Worm (Caenorhabditis elegans) whole organism, L1 larva: ENCODE data around the gene glt-1.

Source experiments
- C04F5.9 ChIP-seq: sonication (generic microtip); optimal IDR thresholded peaks from 2 replicates; lab custom pipeline; 2016; ENCODE audit warnings: missing genetic modification characterization, missing compliant biosample characterization
- C16A3.4 ChIP-seq: fragments of 150-350 bp; optimal IDR thresholded peaks from 2 replicates; lab custom pipeline; 2014; ENCODE audit warnings: missing biosample characterization, missing genetic modification characterization
- aha-1 ChIP-seq: fragments of 150-350 bp; optimal IDR thresholded peaks from 2 replicates; lab custom pipeline; 2014; ENCODE audit warnings: missing biosample characterization, missing genetic modification characterization
- alr-1 ChIP-seq: fragments of 200-800 bp; sonication (Bioruptor generic); optimal IDR thresholded peaks from 2 replicates; lab custom pipeline; 2018; ENCODE audit warnings: borderline replicate concordance, mild to moderate bottlenecking, missing genetic modification characterization, missing compliant biosample characterization
- aly-2 ChIP-seq: fragments of 150-350 bp; optimal IDR thresholded peaks from 2 replicates; lab custom pipeline; 2014; ENCODE audit warnings: missing biosample characterization, missing genetic modification characterization
- blmp-1 ChIP-seq: fragments of 150-350 bp; optimal IDR thresholded peaks from 2 replicates; lab custom pipeline; 2014; ENCODE audit warnings: missing biosample characterization, missing genetic modification characterization
- ceh-8 ChIP-seq: fragments of 200-800 bp; sonication (Bioruptor generic); optimal IDR thresholded peaks from 2 replicates; lab custom pipeline; 2018; ENCODE audit warnings: mild to moderate bottlenecking, missing genetic modification characterization, moderate library complexity, missing compliant biosample characterization
- ceh-88 ChIP-seq: fragments of 200-800 bp; sonication (Bioruptor generic); IDR thresholded peaks from 2 replicates; pipeline ENCODE4 v1.3.6; 2022; ENCODE audit warnings: missing genetic modification characterization, missing compliant biosample characterization
- ceh-90 ChIP-seq: sonication (generic microtip); optimal IDR thresholded peaks from 2 replicates; lab custom pipeline; 2016; ENCODE audit warnings: missing genetic modification characterization, missing compliant biosample characterization
- dpl-1 ChIP-seq, 3 experiments: fragments of 150-350 bp in 2 of 3; sonication (generic microtip) in 1 of 3; optimal IDR thresholded peaks; 2 replicates each; lab custom pipeline; 2014 to 2017; ENCODE audit warnings: missing biosample characterization in 3 of 3, missing genetic modification characterization in 3 of 3, missing genetic modification reagents in 3 of 3
- dsc-1 ChIP-seq: sonication (generic microtip); optimal IDR thresholded peaks from 2 replicates; lab custom pipeline; 2016; ENCODE audit warnings: mild to moderate bottlenecking, missing genetic modification characterization, missing compliant biosample characterization
- efl-1 ChIP-seq, 4 experiments: fragments of 150-350 bp; optimal IDR thresholded peaks in 3 of 4; peaks in 1 of 4; 1 replicate in 1 of 4; 2 replicates in 3 of 4; lab custom pipeline; 2014; ENCODE audit warnings: missing biosample characterization in 2 of 4, missing genetic modification characterization in 2 of 4, missing genetic modification reagents in 2 of 4
- efl-3 ChIP-seq: fragments of 200-800 bp; sonication (Bioruptor generic); optimal IDR thresholded peaks from 2 replicates; lab custom pipeline; 2018; ENCODE audit warnings: mild to moderate bottlenecking, missing genetic modification characterization, missing compliant biosample characterization
- egl-13 ChIP-seq: sonication (generic microtip); optimal IDR thresholded peaks from 2 replicates; lab custom pipeline; 2016; ENCODE audit warnings: missing genotype, missing genetic modification reagents, missing genetic modification characterization, missing compliant biosample characterization
- egl-27 ChIP-seq, 2 experiments: fragments of 150-350 bp in 1 of 2; sonication (generic microtip); optimal IDR thresholded peaks; 3 replicates each; lab custom pipeline; 2017 to 2018; ENCODE audit warnings: missing biosample characterization in 2 of 2, missing genetic modification characterization in 2 of 2, missing genetic modification reagents in 2 of 2
- ets-5 ChIP-seq: fragments of 200-800 bp; sonication (Bioruptor generic); IDR thresholded peaks from 2 replicates; pipeline ENCODE4 v1.3.6; 2022; ENCODE audit warnings: missing genetic modification characterization, missing compliant biosample characterization
- fkh-4 ChIP-seq: sonication (generic microtip); optimal IDR thresholded peaks from 2 replicates; lab custom pipeline; 2016; ENCODE audit warnings: missing compliant biosample characterization, missing genetic modification characterization, borderline replicate concordance
- fkh-8 ChIP-seq: sonication (generic microtip); optimal IDR thresholded peaks from 2 replicates; lab custom pipeline; 2016; ENCODE audit warnings: mild to moderate bottlenecking, missing genetic modification characterization, missing compliant biosample characterization
- grh-1 ChIP-seq: fragments of 200-800 bp; sonication (Bioruptor generic); IDR thresholded peaks from 2 replicates; pipeline ENCODE4 v1.3.6; 2022; ENCODE audit warnings: missing genetic modification reagents, missing genetic modification characterization, missing compliant biosample characterization
- hlh-17 ChIP-seq: fragments of 200-800 bp; sonication (Bioruptor generic); optimal IDR thresholded peaks from 2 replicates; lab custom pipeline; 2018; ENCODE audit warnings: missing genetic modification characterization, mild to moderate bottlenecking, missing compliant biosample characterization, moderate library complexity, borderline replicate concordance
- hlh-4 ChIP-seq: sonication (generic microtip); optimal IDR thresholded peaks from 2 replicates; lab custom pipeline; 2016; ENCODE audit warnings: mild to moderate bottlenecking, missing genetic modification characterization, missing compliant biosample characterization
- isw-1 ChIP-seq: fragments of 200-800 bp; sonication (Bioruptor generic); IDR thresholded peaks from 2 replicates; pipeline ENCODE4 v1.3.6; 2022; ENCODE audit warnings: missing genetic modification characterization, missing compliant biosample characterization
- jun-1 ChIP-seq: fragments of 150-350 bp; optimal IDR thresholded peaks from 2 replicates; lab custom pipeline; 2014; ENCODE audit warnings: missing biosample characterization, missing genetic modification reagents, missing genetic modification characterization
- lin-14 ChIP-seq: fragments of 200-800 bp; sonication (Bioruptor generic); optimal IDR thresholded peaks from 2 replicates; lab custom pipeline; 2018; ENCODE audit warnings: mild to moderate bottlenecking, missing genetic modification characterization, moderate library complexity, missing compliant biosample characterization
- lin-35 ChIP-seq, 2 experiments: fragments of 150-350 bp; optimal IDR thresholded peaks; 2 replicates each; lab custom pipeline; 2014; ENCODE audit warnings: missing biosample characterization in 2 of 2, missing genetic modification characterization in 2 of 2, missing genetic modification reagents in 2 of 2
- mdl-1 ChIP-seq, 2 experiments: fragments of 150-350 bp; optimal IDR thresholded peaks; 2 replicates each; lab custom pipeline; 2014 to 2017; ENCODE audit warnings: missing biosample characterization in 2 of 2, missing genetic modification characterization in 2 of 2, inconsistent platforms in 1 of 2
- nhr-19 ChIP-seq: fragments of 200-800 bp; sonication (Bioruptor generic); conservative IDR thresholded peaks from 2 replicates; pipeline ENCODE4 v1.3.6; 2022; ENCODE audit warnings: missing genetic modification characterization, missing compliant biosample characterization
- nhr-20 ChIP-seq: sonication (generic microtip); optimal IDR thresholded peaks from 2 replicates; lab custom pipeline; 2016; ENCODE audit warnings: mild to moderate bottlenecking, missing genetic modification characterization, missing compliant biosample characterization
- nhr-47 ChIP-seq: sonication (generic microtip); optimal IDR thresholded peaks from 2 replicates; lab custom pipeline; 2016; ENCODE audit warnings: mild to moderate bottlenecking, missing genetic modification characterization, moderate library complexity, missing compliant biosample characterization
- nhr-76 ChIP-seq: sonication (generic microtip); optimal IDR thresholded peaks from 2 replicates; lab custom pipeline; 2017; ENCODE audit warnings: missing biosample characterization, missing genetic modification characterization
- nhr-84 ChIP-seq: sonication (generic microtip); optimal IDR thresholded peaks from 2 replicates; lab custom pipeline; 2017; ENCODE audit warnings: missing biosample characterization, missing genetic modification characterization
- nhr-85 ChIP-seq: sonication (generic microtip); peaks from one replicate; lab custom pipeline; 2016; ENCODE audit warnings: missing genetic modification characterization, inconsistent platforms, missing compliant biosample characterization
- pag-3 ChIP-seq: sonication (generic microtip); optimal IDR thresholded peaks from 2 replicates; lab custom pipeline; 2017; ENCODE audit warnings: missing genetic modification characterization, mild to moderate bottlenecking, missing compliant biosample characterization, antibody characterized with exemption, borderline replicate concordance; ENCODE audit not compliant: insufficient read depth
- pax-3 ChIP-seq: fragments of 200-800 bp; sonication (Bioruptor generic); optimal IDR thresholded peaks from 2 replicates; lab custom pipeline; 2018; ENCODE audit warnings: mild to moderate bottlenecking, missing genetic modification characterization, moderate library complexity, missing compliant biosample characterization
- rnt-1 ChIP-seq: sonication (generic microtip); optimal IDR thresholded peaks from 2 replicates; lab custom pipeline; 2016; ENCODE audit warnings: mild to moderate bottlenecking, missing genetic modification characterization, moderate library complexity, missing compliant biosample characterization
- skn-1 ChIP-seq: fragments of 150-350 bp; optimal IDR thresholded peaks from 2 replicates; lab custom pipeline; 2014; ENCODE audit warnings: missing biosample characterization, missing genetic modification characterization
- snu-23 ChIP-seq: sonication (generic microtip); optimal IDR thresholded peaks from 2 replicates; lab custom pipeline; 2016; ENCODE audit warnings: missing genetic modification characterization, missing compliant biosample characterization
- sup-37 ChIP-seq: fragments of 200-800 bp; sonication (Bioruptor generic); optimal IDR thresholded peaks from 2 replicates; lab custom pipeline; 2018; ENCODE audit warnings: mild to moderate bottlenecking, missing genetic modification characterization, missing compliant biosample characterization
- tbx-2 ChIP-seq: sonication (generic microtip); optimal IDR thresholded peaks from 2 replicates; lab custom pipeline; 2016; ENCODE audit warnings: missing genetic modification characterization, missing compliant biosample characterization
- zip-4 ChIP-seq: fragments of 200-800 bp; sonication (Bioruptor generic); optimal IDR thresholded peaks from 2 replicates; lab custom pipeline; 2018; ENCODE audit warnings: mild to moderate bottlenecking, missing genetic modification characterization, moderate library complexity, missing compliant biosample characterization
- ztf-11 ChIP-seq, 2 experiments: sonication (generic microtip); optimal IDR thresholded peaks; 2 replicates each; lab custom pipeline; 2016 to 2017; ENCODE audit warnings: missing genetic modification characterization in 2 of 2, missing biosample characterization in 1 of 2, missing compliant biosample characterization in 1 of 2

Gene glt-1

ce11 chrX:3472226-3472625 is 23.6 kb upstream of the glt-1 start:
- TF ChIP-seq sup-37 (GFP tag; lab: Kevin White, UChicago) (no peak), efl-1 (optimal IDR thresholded peaks at IDR 0.05; lab: Kevin White, UChicago) (no peak), efl-1 (GFP tag; optimal IDR thresholded peaks at IDR 0.05 in 1 of 2; lab: Kevin White, UChicago) (peak in 1 of 2 experiments; percentile 30), tbx-2 (tag; lab: Kevin White, UChicago) (no peak), nhr-47 (no peak), skn-1 (no peak), aly-2 (no peak), nhr-20 (tag; lab: Kevin White, UChicago) (no peak), nhr-85 (tag; lab: Kevin White, UChicago) (peak; percentile 44), ztf-11 (tag; optimal IDR thresholded peaks at IDR 0.05; lab: Kevin White, UChicago) (no peak), dpl-1 (GFP tag; optimal IDR thresholded peaks at IDR 0.05; lab: Kevin White, UChicago) (no peak), mdl-1 (tag; optimal IDR thresholded peaks at IDR 0.05; lab: Kevin White, UChicago) (peak in 1 of 2 experiments; percentile 4), nhr-76 (tag; lab: Kevin White, UChicago) (no peak), egl-13 (no peak), aha-1 (tag; lab: Kevin White, UChicago) (no peak), nhr-84 (tag; lab: Kevin White, UChicago) (no peak), ets-5 (GFP tag; lab: Robert Waterston, UW) (no peak), efl-3 (no peak), ceh-90 (no peak), hlh-4 (tag; lab: Kevin White, UChicago) (no peak), jun-1 (tag; lab: Kevin White, UChicago) (no peak), blmp-1 (peak; percentile 4), egl-27 (tag; optimal IDR thresholded peaks at IDR 0.05; lab: Kevin White, UChicago) (no peak), lin-35 (GFP tag; optimal IDR thresholded peaks at IDR 0.05; lab: Kevin White, UChicago) (peak in 1 of 2 experiments; percentile 18), lin-14 (GFP tag; lab: Kevin White, UChicago) (peak; percentile 75), snu-23 (GFP tag; lab: Kevin White, UChicago) (peak; percentile 24)

DNA sequence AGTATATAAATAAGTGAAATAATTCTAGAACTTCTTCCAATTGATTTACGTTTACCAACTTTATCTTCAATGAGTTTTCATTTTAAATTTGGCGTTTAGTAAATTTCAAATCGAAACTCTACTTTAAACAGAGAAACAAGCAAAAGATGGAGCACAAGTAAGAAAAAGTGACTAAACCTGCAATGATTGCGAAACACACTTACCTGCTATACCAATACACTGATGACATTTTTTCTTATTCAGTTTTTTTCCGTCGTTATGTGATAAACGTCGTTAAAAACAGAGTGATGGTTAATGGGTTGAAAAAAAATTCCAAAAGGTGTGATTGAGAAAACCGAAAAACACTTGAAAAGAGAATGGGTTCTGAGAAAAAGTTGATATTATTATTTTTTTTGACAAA is 22.0 kb upstream of the glt-1 start:
- TF ChIP-seq grh-1 (no peak), alr-1 (tag; lab: Kevin White, UChicago) (no peak), ceh-90 (no peak), nhr-47 (no peak), pag-3 (tag; lab: Kevin White, UChicago) (no peak), pax-3 (tag; lab: Kevin White, UChicago) (no peak)

- no peak for TF ChIP-seq nhr-20 (tag; lab: Kevin White, UChicago)
- no peak for TF ChIP-seq C16A3.4 (tag; lab: Kevin White, UChicago)
- TF ChIP-seq C04F5.9 = no peak
- no peak for TF ChIP-seq pag-3 (tag; lab: Kevin White, UChicago)
- no peak for TF ChIP-seq hlh-17 (GFP tag; lab: Kevin White, UChicago)
- TF ChIP-seq skn-1 = no peak
- no peak for TF ChIP-seq zip-4 (GFP tag; lab: Kevin White, UChicago)
Observed at ce11 chrX:3479950-3480349, 15.9 kb upstream of the glt-1 start, which contains the start of gene wrt-6. Gene wrt-6, plus strand, starts transcription at chrX:3480250.

ce11 chrX:3488074-3488688 is 7.6 kb upstream of the glt-1 start:
- no peak for TF ChIP-seq nhr-19 (GFP tag; lab: Robert Waterston, UW)
- TF ChIP-seq grh-1 = no peak
- no peak for TF ChIP-seq alr-1 (tag; lab: Kevin White, UChicago)
- TF ChIP-seq isw-1 (GFP tag; lab: Robert Waterston, UW) = no peak
- TF ChIP-seq ceh-8 (GFP tag; lab: Kevin White, UChicago) = no peak
- peak; percentile 82 for TF ChIP-seq dsc-1 (tag; lab: Kevin White, UChicago)
- no peak for TF ChIP-seq fkh-8 (tag; lab: Kevin White, UChicago)
- no peak for TF ChIP-seq efl-3
- peak; percentile 11 for TF ChIP-seq rnt-1 (tag; lab: Kevin White, UChicago)
- no peak for TF ChIP-seq sup-37 (GFP tag; lab: Kevin White, UChicago)
- no peak for TF ChIP-seq ceh-88 (GFP tag; lab: Robert Waterston, UW)
- no peak for TF ChIP-seq hlh-17 (GFP tag; lab: Kevin White, UChicago)
- peak; percentile 22 for TF ChIP-seq fkh-4 (tag; lab: Kevin White, UChicago)
- peak; percentile 83 for TF ChIP-seq pag-3 (tag; lab: Kevin White, UChicago)
- TF ChIP-seq, all 84 proteins: peak for 4
